Worm (Caenorhabditis elegans) whole organism, L3 larva: ENCODE results near the gene T14B1.1.

Experiments used
- R02D3.7 ChIP-seq: fragments of 150-350 bp; optimal IDR thresholded peaks from 2 replicates; lab custom pipeline; 2014; ENCODE audit warnings: missing biosample characterization, missing genetic modification characterization
- ZK546.5 ChIP-seq: sonication (generic microtip); optimal IDR thresholded peaks from 2 replicates; lab custom pipeline; 2017; ENCODE audit warnings: missing biosample characterization, missing genetic modification characterization
- aly-2 ChIP-seq: fragments of 150-350 bp; optimal IDR thresholded peaks from 2 replicates; lab custom pipeline; 2014; ENCODE audit warnings: missing biosample characterization, missing genetic modification characterization
- ama-1 ChIP-seq: fragments of 150-350 bp; optimal IDR thresholded peaks from 2 replicates; lab custom pipeline; 2018
- ceh-16 ChIP-seq: sonication (generic microtip); optimal IDR thresholded peaks from 2 replicates; lab custom pipeline; 2017; ENCODE audit warnings: missing biosample characterization, missing genetic modification characterization
- ceh-28 ChIP-seq: fragments of 150-350 bp; optimal IDR thresholded peaks from 2 replicates; lab custom pipeline; 2014; ENCODE audit warnings: missing biosample characterization, missing genetic modification reagents, missing genetic modification characterization
- ceh-82 ChIP-seq: fragments of 150-350 bp; optimal IDR thresholded peaks from 2 replicates; lab custom pipeline; 2014; ENCODE audit warnings: missing biosample characterization, missing genetic modification characterization
- ceh-9 ChIP-seq: sonication (generic microtip); optimal IDR thresholded peaks from 2 replicates; lab custom pipeline; 2018; ENCODE audit warnings: missing biosample characterization, missing genetic modification characterization
- daf-12 ChIP-seq: fragments of 150-350 bp; optimal IDR thresholded peaks from 2 replicates; lab custom pipeline; 2014; ENCODE audit warnings: missing biosample characterization, missing genetic modification reagents, missing genetic modification characterization
- egl-27 ChIP-seq: sonication (generic microtip); optimal IDR thresholded peaks from 4 replicates; lab custom pipeline; 2017; ENCODE audit warnings: missing biosample characterization, missing genetic modification reagents, missing genetic modification characterization
- egl-5 ChIP-seq: fragments of 150-350 bp; optimal IDR thresholded peaks from 2 replicates; lab custom pipeline; 2017; ENCODE audit warnings: missing biosample characterization, missing genetic modification reagents, missing genetic modification characterization, inconsistent platforms
- elt-1 ChIP-seq: fragments of 150-350 bp; optimal IDR thresholded peaks from 2 replicates; lab custom pipeline; 2014; ENCODE audit warnings: missing biosample characterization, missing genetic modification characterization
- elt-2 ChIP-seq: sonication (generic microtip); optimal IDR thresholded peaks from 2 replicates; lab custom pipeline; 2016; ENCODE audit warnings: missing genetic modification reagents, mild to moderate bottlenecking, missing genetic modification characterization, missing compliant biosample characterization
- elt-3 ChIP-seq, 3 experiments: fragments of 150-350 bp in 1 of 3; sonication (generic microtip) in 2 of 3; optimal IDR thresholded peaks; 2 replicates in 2 of 3; 4 replicates in 1 of 3; lab custom pipeline; 2014 to 2017; ENCODE audit warnings: missing biosample characterization in 3 of 3, missing genetic modification characterization in 3 of 3
- eor-1 ChIP-seq, 2 experiments: fragments of 150-350 bp; optimal IDR thresholded peaks; 2 replicates each; lab custom pipeline; 2014 to 2018; ENCODE audit warnings: missing biosample characterization in 2 of 2, missing genetic modification characterization in 2 of 2
- fkh-10 ChIP-seq: sonication (generic microtip); optimal IDR thresholded peaks from 2 replicates; lab custom pipeline; 2017; ENCODE audit warnings: missing biosample characterization, missing genetic modification reagents, missing genetic modification characterization
- fkh-2 ChIP-seq: fragments of 150-350 bp; optimal IDR thresholded peaks from 2 replicates; lab custom pipeline; 2014; ENCODE audit warnings: missing biosample characterization, missing genetic modification reagents, missing genetic modification characterization
- fos-1 ChIP-seq: fragments of 150-350 bp; optimal IDR thresholded peaks from 2 replicates; lab custom pipeline; 2014; ENCODE audit warnings: missing biosample characterization, missing genetic modification characterization
- hmg-11 ChIP-seq: sonication (generic microtip); optimal IDR thresholded peaks from 2 replicates; lab custom pipeline; 2016; ENCODE audit warnings: missing genetic modification characterization, missing compliant biosample characterization
- jun-1 ChIP-seq: fragments of 150-350 bp; optimal IDR thresholded peaks from 2 replicates; lab custom pipeline; 2014; ENCODE audit warnings: missing biosample characterization, missing genetic modification reagents, missing genetic modification characterization
- lin-39 ChIP-seq: fragments of 150-350 bp; optimal IDR thresholded peaks from 2 replicates; lab custom pipeline; 2018; ENCODE audit warnings: missing biosample characterization, missing genetic modification reagents, missing genetic modification characterization
- lsy-12 ChIP-seq: sonication (generic microtip); optimal IDR thresholded peaks from 2 replicates; lab custom pipeline; 2016; ENCODE audit warnings: mild to moderate bottlenecking, missing genetic modification characterization, missing compliant biosample characterization
- mdl-1 ChIP-seq: fragments of 150-350 bp; optimal IDR thresholded peaks from 2 replicates; lab custom pipeline; 2014; ENCODE audit warnings: missing biosample characterization, missing genetic modification characterization
- mml-1 ChIP-seq: fragments of 150-350 bp; sonication (generic microtip); optimal IDR thresholded peaks from 3 replicates; lab custom pipeline; 2014; ENCODE audit warnings: missing biosample characterization, missing genetic modification characterization
- nfya-1 ChIP-seq: sonication (generic microtip); optimal IDR thresholded peaks from 2 replicates; lab custom pipeline; 2017; ENCODE audit warnings: missing genetic modification characterization, mild to moderate bottlenecking, missing compliant biosample characterization, antibody characterized with exemption, moderate library complexity; ENCODE audit not compliant: insufficient read depth
- nhr-11 ChIP-seq: fragments of 150-350 bp; optimal IDR thresholded peaks from 2 replicates; lab custom pipeline; 2014; ENCODE audit warnings: missing biosample characterization, missing genetic modification characterization
- nhr-12 ChIP-seq: fragments of 150-350 bp; optimal IDR thresholded peaks from 2 replicates; lab custom pipeline; 2014; ENCODE audit warnings: missing biosample characterization, missing genetic modification characterization
- nhr-23 ChIP-seq: fragments of 150-350 bp; optimal IDR thresholded peaks from 2 replicates; lab custom pipeline; 2014; ENCODE audit warnings: missing biosample characterization, missing genetic modification reagents, missing genetic modification characterization
- nhr-25 ChIP-seq: sonication (generic microtip); optimal IDR thresholded peaks from 2 replicates; lab custom pipeline; 2017; ENCODE audit warnings: missing biosample characterization, missing genetic modification characterization
- nhr-28 ChIP-seq: fragments of 150-350 bp; optimal IDR thresholded peaks from 2 replicates; lab custom pipeline; 2014; ENCODE audit warnings: missing biosample characterization, missing genetic modification characterization
- nhr-43 ChIP-seq: sonication (generic microtip); optimal IDR thresholded peaks from 2 replicates; lab custom pipeline; 2016; ENCODE audit warnings: mild to moderate bottlenecking, missing genetic modification characterization, missing compliant biosample characterization; ENCODE audit not compliant: poor library complexity, severe bottlenecking
- nhr-67 ChIP-seq: fragments of 150-350 bp; optimal IDR thresholded peaks from 2 replicates; lab custom pipeline; 2014; ENCODE audit warnings: missing biosample characterization, missing genetic modification characterization
- nhr-76 ChIP-seq: fragments of 150-350 bp; sonication (generic microtip); optimal IDR thresholded peaks from 5 replicates; lab custom pipeline; 2014; ENCODE audit warnings: missing biosample characterization, missing genetic modification characterization
- nhr-77 ChIP-seq: fragments of 150-350 bp; optimal IDR thresholded peaks from 2 replicates; lab custom pipeline; 2014; ENCODE audit warnings: missing biosample characterization, missing genetic modification characterization
- pha-4 ChIP-seq: fragments of 150-350 bp; optimal IDR thresholded peaks from 2 replicates; lab custom pipeline; 2014; ENCODE audit warnings: missing biosample characterization, missing genetic modification reagents, missing genetic modification characterization
- pqm-1 ChIP-seq: fragments of 150-350 bp; optimal IDR thresholded peaks from 2 replicates; lab custom pipeline; 2017; ENCODE audit warnings: missing biosample characterization, missing genetic modification characterization, inconsistent platforms
- sea-2 ChIP-seq: fragments of 150-350 bp; sonication (generic microtip); optimal IDR thresholded peaks from 4 replicates; lab custom pipeline; 2014; ENCODE audit warnings: missing biosample characterization, missing genetic modification reagents, missing genetic modification characterization
- snpc-4 ChIP-seq: fragments of 150-350 bp; optimal IDR thresholded peaks from 2 replicates; lab custom pipeline; 2014; ENCODE audit warnings: missing biosample characterization, missing genetic modification characterization
- tbx-2 ChIP-seq: sonication (generic microtip); optimal IDR thresholded peaks from 2 replicates; lab custom pipeline; 2016; ENCODE audit warnings: mild to moderate bottlenecking, missing genetic modification characterization, missing compliant biosample characterization
- unc-39 ChIP-seq: sonication (generic microtip); optimal IDR thresholded peaks from 4 replicates; lab custom pipeline; 2017; ENCODE audit warnings: missing biosample characterization, missing genetic modification characterization
- unc-62 ChIP-seq: fragments of 150-350 bp; sonication (generic microtip); optimal IDR thresholded peaks from 4 replicates; lab custom pipeline; 2014; ENCODE audit warnings: missing biosample characterization, missing genetic modification reagents, missing genetic modification characterization
- zag-1 ChIP-seq: fragments of 150-350 bp; optimal IDR thresholded peaks from 2 replicates; lab custom pipeline; 2014; ENCODE audit warnings: missing biosample characterization, missing genetic modification characterization
- ztf-11 ChIP-seq: fragments of 150-350 bp; optimal IDR thresholded peaks from 2 replicates; lab custom pipeline; 2014; ENCODE audit warnings: missing biosample characterization, missing genetic modification characterization
- ztf-4 ChIP-seq: fragments of 150-350 bp; optimal IDR thresholded peaks from 2 replicates; lab custom pipeline; 2014; ENCODE audit warnings: missing biosample characterization, missing genetic modification characterization

Gene T14B1.1

ce11 chrX:9642775-9643461 is 25.6 kb downstream of the T14B1.1 start:
- TF ChIP-seq nhr-23 (tag; lab: Kevin White, UChicago) (peak; percentile 73), nhr-76 (no peak), nhr-25 (tag; lab: Kevin White, UChicago) (peak; percentile 29), egl-5 (tag; lab: Kevin White, UChicago) (peak; percentile 35)

DNA sequence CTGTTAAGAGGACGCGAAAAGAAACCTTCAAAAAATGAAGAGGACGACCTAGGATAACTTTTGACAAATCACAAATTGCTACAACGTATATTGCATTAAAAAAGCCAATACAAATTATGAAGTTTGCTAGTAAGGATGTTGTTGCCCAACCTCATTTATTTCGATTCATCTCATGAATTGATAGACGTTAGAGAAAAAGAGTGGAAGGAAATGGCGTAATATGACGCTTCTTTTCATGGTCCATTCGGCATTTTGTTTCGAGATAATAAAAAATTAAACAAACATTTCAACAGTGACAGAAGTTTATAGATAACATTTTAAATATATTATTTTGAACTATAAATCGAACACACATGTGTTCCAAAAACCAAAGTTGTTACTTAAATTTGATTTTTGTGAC is 27.6 kb downstream of the T14B1.1 start:
- TF ChIP-seq ztf-11 (tag; lab: Kevin White, UChicago), result no peak
- no peak for TF ChIP-seq fos-1 (tag; lab: Kevin White, UChicago)
- no peak for TF ChIP-seq pha-4 (tag; lab: Kevin White, UChicago)
- TF ChIP-seq R02D3.7 (tag; lab: Kevin White, UChicago), result no peak
- no peak for TF ChIP-seq mml-1
- TF ChIP-seq egl-27 (tag; lab: Kevin White, UChicago), result no peak
- TF ChIP-seq elt-1, result no peak
- no peak for TF ChIP-seq zag-1 (tag; lab: Kevin White, UChicago)
- no peak for TF ChIP-seq elt-3 (tag; optimal IDR thresholded peaks at IDR 0.05; lab: Kevin White, UChicago)
- TF ChIP-seq lsy-12, result no peak
- no peak for TF ChIP-seq nhr-28 (tag; lab: Kevin White, UChicago)
- TF ChIP-seq nhr-43 (tag; lab: Kevin White, UChicago), result no peak
- TF ChIP-seq ama-1 (lab: Kevin White, UChicago), result no peak
- TF ChIP-seq ceh-16 (tag; lab: Kevin White, UChicago), result no peak
- TF ChIP-seq elt-2 (tag; lab: Kevin White, UChicago), result no peak
- no peak for TF ChIP-seq jun-1 (tag; lab: Kevin White, UChicago)
- no peak for TF ChIP-seq egl-5 (tag; lab: Kevin White, UChicago)
- TF ChIP-seq ztf-4 (tag; lab: Kevin White, UChicago), result no peak
- TF ChIP-seq, all 47 proteins: peak for 0

- TF ChIP-seq pha-4 (tag; lab: Kevin White, UChicago) (peak; percentile 33), nhr-11 (tag; lab: Kevin White, UChicago) (no peak), pqm-1 (peak; percentile 67), fkh-2 (no peak), unc-62 (GFP tag; lab: Kevin White, UChicago) (no peak), elt-2 (tag; lab: Kevin White, UChicago) (peak; percentile 64), nhr-23 (tag; lab: Kevin White, UChicago) (peak; percentile 28), sea-2 (GFP tag; lab: Kevin White, UChicago) (no peak), nhr-67 (tag; lab: Kevin White, UChicago) (no peak), ceh-82 (tag; lab: Kevin White, UChicago) (no peak), nhr-43 (tag; lab: Kevin White, UChicago) (no peak), fos-1 (tag; lab: Kevin White, UChicago) (no peak), nhr-28 (tag; lab: Kevin White, UChicago) (no peak), eor-1 (tag; optimal IDR thresholded peaks at IDR 0.05; lab: Kevin White, UChicago) (no peak), ztf-11 (tag; lab: Kevin White, UChicago) (no peak), ceh-9 (no peak), lin-39 (tag; lab: Kevin White, UChicago) (no peak), hmg-11 (tag; lab: Kevin White, UChicago) (no peak), nhr-77 (tag; lab: Kevin White, UChicago) (no peak), nfya-1 (tag; lab: Kevin White, UChicago) (no peak), nhr-25 (tag; lab: Kevin White, UChicago) (peak; percentile 75), mml-1 (no peak), ceh-28 (tag; lab: Kevin White, UChicago) (no peak), elt-1 (no peak), aly-2 (no peak), nhr-12 (no peak), snpc-4 (no peak), tbx-2 (tag; lab: Kevin White, UChicago) (no peak), ZK546.5 (no peak), mdl-1 (tag; lab: Kevin White, UChicago) (no peak), unc-39 (tag; lab: Kevin White, UChicago) (no peak), R02D3.7 (tag; lab: Kevin White, UChicago) (no peak), daf-12 (no peak), jun-1 (tag; lab: Kevin White, UChicago) (no peak), elt-3 (tag; optimal IDR thresholded peaks at IDR 0.05; lab: Kevin White, UChicago) (no peak), fkh-10 (GFP tag; lab: Kevin White, UChicago) (no peak)
- TF ChIP-seq, all 47 proteins: peak for 5
Measured at ce11 chrX:9638825-9639474, 29.6 kb downstream of the T14B1.1 start.
